Worm (Caenorhabditis elegans) whole organism, midembryonic: ENCODE data around the gene C14A6.5.

Source experiments
- T22C8.4 ChIP-seq: fragments of 200-800 bp; sonication (Bioruptor generic); IDR thresholded peaks from 2 replicates; pipeline ENCODE4 v1.3.6; 2022; ENCODE audit warnings: missing genetic modification characterization, missing compliant biosample characterization
- cog-1 ChIP-seq: sonication (generic microtip); optimal IDR thresholded peaks from 2 replicates; lab custom pipeline; 2016; ENCODE audit warnings: missing genetic modification characterization, missing compliant biosample characterization
- flt-1 ChIP-seq: fragments of 200-800 bp; sonication (Bioruptor generic); IDR thresholded peaks from 2 replicates; pipeline ENCODE4 v1.3.6; 2022; ENCODE audit warnings: missing genetic modification characterization, missing compliant biosample characterization
- klf-2 ChIP-seq: fragments of 200-800 bp; sonication (Bioruptor generic); conservative IDR thresholded peaks from 2 replicates; pipeline ENCODE4 v1.3.6; 2022; ENCODE audit warnings: missing genetic modification reagents, missing genetic modification characterization, missing compliant biosample characterization
- med-1 ChIP-seq: sonication (generic microtip); optimal IDR thresholded peaks from 2 replicates; lab custom pipeline; 2017; ENCODE audit warnings: missing genetic modification characterization, mild to moderate bottlenecking, missing compliant biosample characterization, antibody characterized with exemption, missing genetic modification reagents; ENCODE audit not compliant: insufficient read depth
- ref-1 ChIP-seq: fragments of 200-800 bp; sonication (Bioruptor generic); conservative IDR thresholded peaks from 2 replicates; pipeline ENCODE4 v1.3.6; 2022; ENCODE audit warnings: missing genetic modification reagents, missing genetic modification characterization, missing compliant biosample characterization
- tab-1 ChIP-seq: fragments of 200-800 bp; sonication (Bioruptor generic); IDR thresholded peaks from 2 replicates; pipeline ENCODE4 v1.3.6; 2022; ENCODE audit warnings: missing genetic modification characterization, missing compliant biosample characterization
- ztf-23 ChIP-seq: fragments of 200-800 bp; sonication (Bioruptor generic); IDR thresholded peaks from 2 replicates; pipeline ENCODE4 v1.3.6; 2022; ENCODE audit warnings: missing genetic modification reagents, missing genetic modification characterization, missing compliant biosample characterization
- ztf-29 ChIP-seq: fragments of 200-800 bp; sonication (Bioruptor generic); IDR thresholded peaks from 2 replicates; pipeline ENCODE4 v1.3.6; 2022; ENCODE audit warnings: missing genetic modification reagents, missing genetic modification characterization, missing compliant biosample characterization

ce11 chrV:18131049-18131448, 33.6 kb downstream of the C14A6.5 start, which contains the start of gene Y37H2A.12:
- TF ChIP-seq flt-1 (GFP tag; lab: Robert Waterston, UW) (no peak), ztf-23 (GFP tag; lab: Robert Waterston, UW) (no peak), ztf-29 (GFP tag; lab: Robert Waterston, UW) (no peak), klf-2 (GFP tag; lab: Robert Waterston, UW) (no peak), ref-1 (no peak), med-1 (GFP tag; lab: Kevin White, UChicago) (no peak), cog-1 (tag; lab: Kevin White, UChicago) (no peak), tab-1 (GFP tag; lab: Robert Waterston, UW) (no peak), T22C8.4 (GFP tag; lab: Robert Waterston, UW) (no peak)
